Worm (Caenorhabditis elegans) whole organism, young adult: Measurements from ENCODE around the gene pgp-7.

Experiments used
- B0261.1 ChIP-seq: sonication (generic microtip); optimal IDR thresholded peaks from 2 replicates; lab custom pipeline; 2016; ENCODE audit warnings: mild to moderate bottlenecking, missing genetic modification characterization, moderate library complexity, missing compliant biosample characterization
- F22D6.2 ChIP-seq: sonication (generic microtip); optimal IDR thresholded peaks from 2 replicates; lab custom pipeline; 2016; ENCODE audit warnings: mild to moderate bottlenecking, missing genetic modification characterization, missing compliant biosample characterization
- F23B12.7 ChIP-seq: sonication (generic microtip); optimal IDR thresholded peaks from 2 replicates; lab custom pipeline; 2017; ENCODE audit warnings: missing genetic modification characterization, mild to moderate bottlenecking, missing compliant biosample characterization, antibody characterized with exemption, moderate library complexity; ENCODE audit not compliant: insufficient read depth
- F37B4.10 ChIP-seq: fragments of 200-800 bp; sonication (Bioruptor generic); IDR thresholded peaks from 2 replicates; pipeline ENCODE4 v1.3.6; 2022; ENCODE audit warnings: missing genetic modification characterization, missing compliant biosample characterization
- F49E8.2 ChIP-seq: sonication (generic microtip); optimal IDR thresholded peaks from 3 replicates; lab custom pipeline; 2017; ENCODE audit warnings: missing genetic modification characterization, mild to moderate bottlenecking, missing compliant biosample characterization, antibody characterized with exemption, moderate library complexity; ENCODE audit not compliant: insufficient read depth
- F52B5.7 ChIP-seq: sonication (generic microtip); optimal IDR thresholded peaks from 2 replicates; lab custom pipeline; 2016; ENCODE audit warnings: mild to moderate bottlenecking, missing genetic modification characterization, missing compliant biosample characterization
- Y53G8AR.9 ChIP-seq: fragments of 200-800 bp; sonication (Bioruptor generic); conservative IDR thresholded peaks from 2 replicates; pipeline ENCODE4 v1.3.6; 2022; ENCODE audit warnings: missing genetic modification reagents, missing genetic modification characterization, missing compliant biosample characterization
- akir-1 ChIP-seq: fragments of 200-800 bp; sonication (Bioruptor generic); optimal IDR thresholded peaks from 2 replicates; lab custom pipeline; 2018; ENCODE audit warnings: mild to moderate bottlenecking, missing genetic modification characterization, moderate library complexity, missing compliant biosample characterization
- aptf-3 ChIP-seq: fragments of 200-800 bp; sonication (Bioruptor generic); IDR thresholded peaks from 2 replicates; pipeline ENCODE4 v1.3.6; 2022; ENCODE audit warnings: missing genetic modification characterization, missing compliant biosample characterization
- attf-3 ChIP-seq: fragments of 200-800 bp; sonication (Bioruptor generic); conservative IDR thresholded peaks from 2 replicates; pipeline ENCODE4 v1.3.6; 2022; ENCODE audit warnings: missing genetic modification reagents, missing genetic modification characterization, missing compliant biosample characterization
- bed-2 ChIP-seq: fragments of 200-800 bp; sonication (Bioruptor generic); IDR thresholded peaks from 2 replicates; pipeline ENCODE4 v1.3.6; 2022; ENCODE audit warnings: missing genetic modification reagents, missing genetic modification characterization, missing compliant biosample characterization
- ceh-79 ChIP-seq: sonication (generic microtip); optimal IDR thresholded peaks from 2 replicates; lab custom pipeline; 2017; ENCODE audit warnings: mild to moderate bottlenecking, missing genetic modification characterization, missing compliant biosample characterization
- chd-7 ChIP-seq: sonication (generic microtip); optimal IDR thresholded peaks from 2 replicates; lab custom pipeline; 2016; ENCODE audit warnings: mild to moderate bottlenecking, missing genetic modification characterization, moderate library complexity, missing compliant biosample characterization
- die-1 ChIP-seq: sonication (generic microtip); optimal IDR thresholded peaks from 2 replicates; lab custom pipeline; 2016; ENCODE audit warnings: missing genotype, mild to moderate bottlenecking, missing genetic modification characterization, missing compliant biosample characterization
- dpff-1 ChIP-seq: sonication (generic microtip); optimal IDR thresholded peaks from 2 replicates; lab custom pipeline; 2017; ENCODE audit warnings: mild to moderate bottlenecking, missing genetic modification characterization, missing compliant biosample characterization
- dpl-1 ChIP-seq: fragments of 150-350 bp; optimal IDR thresholded peaks from 2 replicates; lab custom pipeline; 2014; ENCODE audit warnings: missing biosample characterization, missing genetic modification reagents, missing genetic modification characterization
- egrh-3 ChIP-seq: fragments of 200-800 bp; sonication (Bioruptor generic); IDR thresholded peaks from 2 replicates; pipeline ENCODE4 v1.3.6; 2022; ENCODE audit warnings: missing genetic modification reagents, missing genetic modification characterization, missing compliant biosample characterization
- hlh-12 ChIP-seq: sonication (generic microtip); optimal IDR thresholded peaks from 2 replicates; lab custom pipeline; 2016; ENCODE audit warnings: missing genetic modification characterization, missing compliant biosample characterization
- lin-26 ChIP-seq: fragments of 200-800 bp; sonication (Bioruptor generic); IDR thresholded peaks from 2 replicates; pipeline ENCODE4 v1.3.6; 2022; ENCODE audit warnings: missing genetic modification reagents, missing genetic modification characterization, missing compliant biosample characterization
- lin-54 ChIP-seq: fragments of 200-800 bp; sonication (Bioruptor generic); optimal IDR thresholded peaks from 2 replicates; lab custom pipeline; 2018; ENCODE audit warnings: mild to moderate bottlenecking, missing genetic modification characterization, missing compliant biosample characterization
- madf-10 ChIP-seq: sonication (generic microtip); optimal IDR thresholded peaks from 2 replicates; lab custom pipeline; 2016; ENCODE audit warnings: mild to moderate bottlenecking, missing genetic modification characterization, missing compliant biosample characterization
- madf-6 ChIP-seq: fragments of 200-800 bp; sonication (Bioruptor generic); IDR thresholded peaks from 2 replicates; pipeline ENCODE4 v1.3.6; 2022; ENCODE audit warnings: missing genetic modification reagents, missing genetic modification characterization, missing compliant biosample characterization
- mcd-1 ChIP-seq: fragments of 200-800 bp; sonication (Bioruptor generic); IDR thresholded peaks from 2 replicates; pipeline ENCODE4 v1.3.6; 2022; ENCODE audit warnings: missing genetic modification reagents, missing genetic modification characterization, missing compliant biosample characterization
- mes-4 ChIP-seq: sonication (generic microtip); optimal IDR thresholded peaks from 2 replicates; lab custom pipeline; 2016; ENCODE audit warnings: missing genotype, missing genetic modification characterization, missing compliant biosample characterization
- nhr-179 ChIP-seq: sonication (generic microtip); optimal IDR thresholded peaks from 2 replicates; lab custom pipeline; 2016; ENCODE audit warnings: mild to moderate bottlenecking, missing genetic modification characterization, missing compliant biosample characterization
- nhr-80 ChIP-seq: sonication (generic microtip); optimal IDR thresholded peaks from 2 replicates; lab custom pipeline; 2016; ENCODE audit warnings: missing genetic modification characterization, missing compliant biosample characterization
- nhr-90 ChIP-seq: sonication (generic microtip); optimal IDR thresholded peaks from 2 replicates; lab custom pipeline; 2016; ENCODE audit warnings: missing genotype, mild to moderate bottlenecking, missing genetic modification characterization, missing compliant biosample characterization
- sdz-38 ChIP-seq: sonication (generic microtip); optimal IDR thresholded peaks from 2 replicates; lab custom pipeline; 2016; ENCODE audit warnings: missing genotype, missing genetic modification characterization, missing compliant biosample characterization
- tbp1 ChIP-seq: fragments of 200-800 bp; sonication (Bioruptor generic); optimal IDR thresholded peaks from 2 replicates; lab custom pipeline; 2018; ENCODE audit warnings: mild to moderate bottlenecking, missing genetic modification characterization, missing compliant biosample characterization
- tbx-9 ChIP-seq: sonication (generic microtip); optimal IDR thresholded peaks from 2 replicates; lab custom pipeline; 2016; ENCODE audit warnings: borderline replicate concordance, missing genetic modification characterization, inconsistent platforms, missing compliant biosample characterization
- unc-62 ChIP-seq: fragments of 150-350 bp; optimal IDR thresholded peaks from 2 replicates; lab custom pipeline; 2014; ENCODE audit warnings: missing biosample characterization, missing genetic modification reagents, missing genetic modification characterization
- xnd-1 ChIP-seq: sonication (generic microtip); optimal IDR thresholded peaks from 2 replicates; lab custom pipeline; 2016; ENCODE audit warnings: missing genotype, missing genetic modification reagents, missing genetic modification characterization, missing compliant biosample characterization
- zfh-2 ChIP-seq: fragments of 200-800 bp; sonication (Bioruptor generic); conservative IDR thresholded peaks from 2 replicates; pipeline ENCODE4 v1.3.6; 2022; ENCODE audit warnings: missing genetic modification reagents, missing genetic modification characterization, missing compliant biosample characterization
- ztf-18 ChIP-seq: sonication (generic microtip); optimal IDR thresholded peaks from 2 replicates; lab custom pipeline; 2016; ENCODE audit warnings: missing genotype, mild to moderate bottlenecking, missing genetic modification characterization, missing compliant biosample characterization
- ztf-22 ChIP-seq: fragments of 200-800 bp; sonication (Bioruptor generic); optimal IDR thresholded peaks from 2 replicates; lab custom pipeline; 2018; ENCODE audit warnings: mild to moderate bottlenecking, missing genetic modification characterization, moderate library complexity, missing compliant biosample characterization

Gene pgp-7

ce11 chrX:10914421-10915277 lies 44.6 kb upstream of the pgp-7 start:
- TF ChIP-seq nhr-80 (tag; lab: Kevin White, UChicago) (peak; percentile 58), attf-3 (GFP tag; lab: Robert Waterston, UW) (no peak)

DNA sequence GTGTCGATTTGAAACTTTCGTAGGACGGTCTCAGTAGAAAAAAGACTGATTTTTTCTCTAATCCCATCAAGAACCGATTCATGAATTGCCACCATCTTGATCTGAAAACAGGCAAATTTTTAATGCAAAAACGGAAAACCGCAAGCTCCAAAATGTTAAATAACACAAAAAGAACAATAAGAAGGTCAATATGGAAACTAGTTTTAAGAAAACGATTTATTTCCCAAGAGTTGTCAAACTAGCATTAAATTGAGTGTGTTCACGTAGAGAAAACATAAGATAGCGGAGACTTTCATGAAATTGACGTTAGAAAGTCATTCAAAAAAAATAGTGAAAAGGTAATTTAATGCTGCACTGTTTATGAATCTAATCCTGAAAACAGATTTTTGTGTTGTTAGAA lies 43.9 kb upstream of the pgp-7 start, which contains the start of gene F47B10.9:
TSS of gene F47B10.9 (minus strand) at position 101 of the 400 bp plus-strand sequence.
- TF ChIP-seq unc-62 (GFP tag; lab: Kevin White, UChicago) (no peak), lin-54 (GFP tag; lab: Kevin White, UChicago) (no peak), ztf-22 (GFP tag; lab: Kevin White, UChicago) (no peak), nhr-90 (tag; lab: Kevin White, UChicago) (no peak)

ce11 chrX:10910716-10911115 lies 40.7 kb upstream of the pgp-7 start, which contains the start of gene F47B10.8:
F47B10.8 (minus strand) TSS chrX:10910816.
- TF ChIP-seq madf-6 (GFP tag; lab: Robert Waterston, UW) (no peak), mes-4 (tag; lab: Kevin White, UChicago) (no peak), chd-7 (tag; lab: Kevin White, UChicago) (no peak), madf-10 (tag; lab: Kevin White, UChicago) (no peak), ztf-18 (tag; lab: Kevin White, UChicago) (no peak), B0261.1 (tag; lab: Kevin White, UChicago) (no peak), lin-54 (GFP tag; lab: Kevin White, UChicago) (no peak), sdz-38 (tag; lab: Kevin White, UChicago) (no peak), tbp1 (no peak), zfh-2 (GFP tag; lab: Robert Waterston, UW) (no peak), akir-1 (GFP tag; lab: Kevin White, UChicago) (no peak)

- TF ChIP-seq F23B12.7 (no peak), ztf-18 (tag; lab: Kevin White, UChicago) (no peak)
These were observed 39.6 kb upstream of the pgp-7 start for ce11 chrX:10909661-10910060.

DNA sequence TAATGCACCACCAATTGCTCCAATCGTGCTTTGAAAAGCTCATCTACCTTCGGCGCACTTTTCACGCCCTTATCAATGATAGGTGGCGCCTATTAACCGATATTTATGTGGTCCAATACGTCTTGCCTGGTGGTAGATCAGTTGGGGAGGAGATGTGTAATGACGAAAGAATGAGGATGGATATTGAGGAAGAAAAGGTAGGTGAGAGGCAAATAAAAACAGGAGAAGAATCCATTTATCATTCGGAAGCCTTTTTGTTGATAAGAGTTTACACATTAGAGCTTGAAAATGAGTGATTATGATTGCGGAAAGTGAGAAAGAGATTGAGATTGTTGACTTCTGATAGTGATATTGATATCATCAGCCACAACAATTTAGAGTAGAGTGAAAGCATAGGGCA lies 37.4 kb upstream of the pgp-7 start:
- TF ChIP-seq die-1 (tag; lab: Kevin White, UChicago), result no peak
- TF ChIP-seq tbx-9, result no peak
- no peak for TF ChIP-seq F52B5.7 (tag; lab: Kevin White, UChicago)
- no peak for TF ChIP-seq nhr-179 (tag; lab: Kevin White, UChicago)
- no peak for TF ChIP-seq F37B4.10
- TF ChIP-seq hlh-12 (tag; lab: Kevin White, UChicago), result no peak
- no peak for TF ChIP-seq egrh-3 (GFP tag; lab: Robert Waterston, UW)
- TF ChIP-seq sdz-38 (tag; lab: Kevin White, UChicago), result no peak
- TF ChIP-seq F22D6.2, result no peak
- no peak for TF ChIP-seq madf-6 (GFP tag; lab: Robert Waterston, UW)
- no peak for TF ChIP-seq aptf-3 (GFP tag; lab: Robert Waterston, UW)
- no peak for TF ChIP-seq bed-2
- no peak for TF ChIP-seq Y53G8AR.9 (GFP tag; lab: Robert Waterston, UW)
- TF ChIP-seq dpff-1 (tag; lab: Kevin White, UChicago), result no peak
- TF ChIP-seq dpl-1 (GFP tag; lab: Kevin White, UChicago), result no peak
- TF ChIP-seq mcd-1, result no peak
- TF ChIP-seq xnd-1 (tag; lab: Kevin White, UChicago), result no peak
- no peak for TF ChIP-seq lin-26 (GFP tag; lab: Robert Waterston, UW)
- TF ChIP-seq ceh-79, result no peak
- TF ChIP-seq F49E8.2 (tag; lab: Kevin White, UChicago), result no peak
